Fruit fly (Drosophila melanogaster): Measurements from ENCODE around the gene gish.

The gish gene

dm6 chr3R:16235941-16236712 is 36.1 kb upstream of the gish start:
- TF ChIP-seq noc (tag; optimal IDR thresholded peaks at IDR 0.05) = peak; percentile 97

- TF ChIP-seq noc (tag; optimal IDR thresholded peaks at IDR 0.05) = peak; percentile 98
These were observed 35.3 kb upstream of the gish start for dm6 chr3R:16236713-16237641.

DNA sequence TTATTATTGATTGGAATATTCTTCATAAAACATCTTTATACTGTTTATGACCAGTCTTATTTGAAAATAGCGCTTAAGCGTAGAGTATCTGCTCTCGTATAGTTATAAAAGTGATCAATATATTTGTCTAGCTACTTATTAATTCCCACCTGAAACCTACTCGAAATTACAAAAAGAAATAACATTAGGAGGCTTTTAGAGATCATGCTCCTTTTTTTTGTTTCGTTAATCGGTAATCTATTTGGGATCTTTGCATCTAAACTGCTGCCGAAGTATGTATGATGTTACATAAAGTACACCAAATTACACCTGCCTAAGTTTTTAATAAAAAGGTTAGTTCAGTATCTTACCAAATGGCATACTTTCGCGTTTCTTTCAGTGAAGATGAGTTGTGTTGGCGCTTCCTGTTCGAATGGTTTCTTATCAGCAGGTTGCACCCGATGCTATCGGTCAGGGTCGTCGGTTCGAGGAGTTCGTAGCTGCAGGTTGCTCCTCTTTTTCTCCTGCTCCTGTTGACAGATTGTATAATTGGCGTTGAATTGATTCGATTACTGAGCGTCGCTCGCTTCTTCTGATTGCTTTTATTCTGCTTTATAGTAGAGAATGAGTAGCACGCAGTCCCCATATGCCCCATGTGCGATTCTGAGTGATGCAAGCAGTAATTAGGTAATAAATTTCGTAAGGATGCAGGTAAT is 34.1 kb upstream of the gish start:
- no peak for TF ChIP-seq noc (tag; optimal IDR thresholded peaks at IDR 0.05)

- TF ChIP-seq noc (tag; optimal IDR thresholded peaks at IDR 0.05) = no peak
These were observed 32.9 kb upstream of the gish start for dm6 chr3R:16239304-16239703.

DNA sequence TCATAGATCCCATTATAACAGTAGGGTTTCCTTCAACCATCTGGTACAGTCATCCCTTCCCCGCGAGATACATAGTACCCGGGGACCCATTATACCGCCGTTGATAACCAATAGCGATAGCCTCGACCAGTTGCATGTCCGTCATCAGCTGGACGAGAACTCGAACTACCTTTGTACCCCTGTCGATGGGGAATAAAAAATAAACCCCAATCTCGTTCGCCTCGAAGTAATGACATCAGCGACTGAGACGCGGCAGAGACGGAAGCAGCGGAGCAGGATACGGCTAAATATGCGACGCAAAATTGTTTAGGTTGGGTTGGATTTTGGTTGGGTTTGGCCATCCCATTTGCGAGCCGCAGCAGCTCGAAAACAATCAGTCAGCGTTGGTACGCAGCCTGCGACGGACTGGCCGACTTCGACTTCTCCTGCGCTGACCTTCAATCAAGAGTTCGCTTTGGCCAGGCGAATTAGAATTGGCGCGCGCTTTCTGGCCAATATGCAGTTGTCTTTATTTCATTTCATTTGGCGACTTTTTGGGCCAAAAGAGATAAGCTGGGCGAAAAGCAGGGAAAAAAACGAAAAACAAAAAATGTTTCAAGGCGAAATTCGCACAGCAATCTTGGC is 31.7 kb upstream of the gish start:
- peak; percentile 27 for TF ChIP-seq noc (tag; optimal IDR thresholded peaks at IDR 0.05)

- TF ChIP-seq noc (tag; optimal IDR thresholded peaks at IDR 0.05) = no peak
These were observed 31.0 kb upstream of the gish start for dm6 chr3R:16241102-16241779.

DNA sequence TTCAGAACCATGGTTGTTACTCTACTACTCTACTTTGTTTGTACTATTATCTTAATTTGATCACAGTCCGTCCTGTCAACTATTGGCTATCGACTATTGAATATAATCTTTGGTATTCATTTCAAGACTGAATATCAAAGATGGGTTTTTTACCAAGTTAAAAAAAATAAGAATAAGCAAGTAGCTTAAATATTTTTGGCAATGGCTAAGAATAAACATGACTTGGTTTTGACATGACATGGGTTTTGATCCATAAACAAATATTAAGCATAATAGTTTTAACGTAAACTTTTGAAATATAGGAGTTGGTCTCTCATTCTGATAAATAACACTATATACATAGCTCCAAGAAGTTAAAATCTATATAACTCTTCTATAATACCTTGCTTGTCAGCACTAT is 30.4 kb upstream of the gish start:
- TF ChIP-seq noc (tag; optimal IDR thresholded peaks at IDR 0.05) = no peak

DNA sequence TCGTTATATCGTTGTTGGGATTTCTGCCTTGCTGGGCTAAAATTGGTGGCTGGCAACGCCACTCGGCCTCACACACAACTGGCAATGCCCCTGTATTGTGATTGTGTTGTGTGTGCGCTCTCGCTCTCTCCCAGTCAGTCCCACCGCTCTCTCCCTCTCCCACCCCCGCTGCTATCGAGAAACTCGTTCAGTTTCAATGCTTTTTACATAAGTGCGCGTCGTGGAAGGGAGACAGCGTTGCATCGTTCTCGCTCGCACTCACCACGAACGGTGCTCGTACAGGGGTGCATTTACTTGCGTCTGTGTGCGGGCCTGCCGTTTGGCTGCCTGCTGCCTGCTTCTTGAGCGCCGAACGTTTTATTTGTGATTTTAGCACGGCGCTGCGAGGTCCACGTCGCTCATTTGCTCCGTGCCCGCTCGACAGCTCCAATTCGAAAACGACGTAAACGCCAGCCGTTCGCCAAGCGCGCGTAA is 29.8 kb upstream of the gish start:
- TF ChIP-seq noc (tag; optimal IDR thresholded peaks at IDR 0.05) = peak; percentile 79

dm6 chr3R:16244241-16244977 is 27.8 kb upstream of the gish start:
- no peak for TF ChIP-seq noc (tag; optimal IDR thresholded peaks at IDR 0.05)

- no peak for TF ChIP-seq noc (tag; optimal IDR thresholded peaks at IDR 0.05)
These were observed 26.8 kb upstream of the gish start for dm6 chr3R:16245298-16246098.

DNA sequence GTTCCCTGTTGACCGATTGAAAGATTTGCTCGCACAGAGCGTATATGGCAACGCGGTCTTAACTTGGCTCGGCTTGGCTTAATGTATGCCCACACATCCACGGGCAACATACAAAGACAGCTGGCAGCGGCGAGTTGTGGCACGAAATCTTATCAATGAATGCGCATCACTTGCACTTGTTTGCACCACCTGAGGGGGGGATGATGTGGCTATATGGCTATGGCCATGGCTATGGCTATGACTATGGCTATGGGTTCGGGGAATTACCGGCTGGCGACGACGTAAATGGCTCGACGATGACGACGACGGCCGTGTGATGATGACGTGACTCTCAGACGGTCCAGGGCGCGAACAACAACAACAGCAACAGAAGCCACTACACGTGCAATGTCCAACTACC is 25.2 kb upstream of the gish start:
- no peak for TF ChIP-seq noc (tag; optimal IDR thresholded peaks at IDR 0.05)

dm6 chr3R:16247609-16248499 is 24.4 kb upstream of the gish start:
- no peak for TF ChIP-seq noc (tag; optimal IDR thresholded peaks at IDR 0.05)

All from whole organism, larva.